Worm (Caenorhabditis elegans): Measurements from ENCODE around the gene hecw-1.

DNA sequence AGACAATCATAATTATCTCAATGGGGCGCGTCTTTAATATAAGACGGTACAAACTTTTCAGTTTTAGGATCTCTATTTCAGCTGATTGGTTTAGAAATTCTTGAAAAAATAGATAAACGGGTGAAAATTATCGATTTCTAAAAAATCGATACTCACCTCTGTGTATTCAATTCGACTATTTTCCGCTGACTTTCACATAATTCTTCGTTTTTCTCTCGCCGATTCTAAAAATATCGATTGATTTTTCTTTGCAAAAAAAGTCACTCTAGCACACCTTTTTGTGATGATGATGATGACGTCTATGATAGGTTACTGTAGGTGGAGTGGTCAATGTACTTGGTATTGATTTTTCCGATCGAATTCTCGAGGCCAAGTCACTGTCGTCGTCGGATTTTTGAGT, 40.0 kb upstream of the hecw-1 start:
- TF ChIP-seq hmg-4 (GFP tag; optimal IDR thresholded peaks at IDR 0.05) = no peak
- no peak for TF ChIP-seq scrt-1 (GFP tag; IDR thresholded peaks at IDR 0.05)
- no peak for TF ChIP-seq tra-4 (tag; optimal IDR thresholded peaks at IDR 0.05)
- TF ChIP-seq B0310.2 (tag; optimal IDR thresholded peaks at IDR 0.05) = no peak
